Worm (Caenorhabditis elegans) whole organism, L4 larva: ENCODE results near the gene C02F5.5.

Experiments
- D1046.2 ChIP-seq: fragments of 200-800 bp; sonication (Bioruptor generic); IDR thresholded peaks from 2 replicates; pipeline ENCODE4 v1.3.6; 2022; ENCODE audit warnings: missing genetic modification characterization, missing compliant biosample characterization
- F26F4.8 ChIP-seq: fragments of 200-800 bp; sonication (Bioruptor generic); conservative IDR thresholded peaks from 2 replicates; pipeline ENCODE4 v1.3.6; 2022; ENCODE audit warnings: missing genetic modification characterization, missing compliant biosample characterization
- F37D6.2 ChIP-seq: sonication (generic microtip); optimal IDR thresholded peaks from 2 replicates; lab custom pipeline; 2016; ENCODE audit warnings: mild to moderate bottlenecking, missing genetic modification characterization, missing compliant biosample characterization
- T20F7.1 ChIP-seq: fragments of 200-800 bp; sonication (Bioruptor generic); optimal IDR thresholded peaks from 2 replicates; lab custom pipeline; 2018; ENCODE audit warnings: mild to moderate bottlenecking, missing genetic modification characterization, missing compliant biosample characterization
- T26A8.4 ChIP-seq: fragments of 200-800 bp; sonication (Bioruptor generic); IDR thresholded peaks from 2 replicates; pipeline ENCODE4 v1.3.6; 2022; ENCODE audit warnings: missing genetic modification characterization, missing compliant biosample characterization
- Y5F2A.4 ChIP-seq: fragments of 200-800 bp; sonication (Bioruptor generic); optimal IDR thresholded peaks from 2 replicates; lab custom pipeline; 2018; ENCODE audit warnings: mild to moderate bottlenecking, missing genetic modification characterization, missing compliant biosample characterization
- ZK546.5 ChIP-seq, 2 experiments: sonication (generic microtip); optimal IDR thresholded peaks; 2 replicates each; lab custom pipeline; 2017; ENCODE audit warnings: missing biosample characterization in 2 of 2, missing genetic modification characterization in 2 of 2
- arid-1 ChIP-seq: fragments of 200-800 bp; sonication (Bioruptor generic); conservative IDR thresholded peaks from 2 replicates; pipeline ENCODE4 v1.3.6; 2022; ENCODE audit warnings: missing genetic modification reagents, missing genetic modification characterization, missing compliant biosample characterization
- attf-4 ChIP-seq: sonication (generic microtip); optimal IDR thresholded peaks from 3 replicates; lab custom pipeline; 2017; ENCODE audit warnings: missing biosample characterization, missing genetic modification characterization
- ceh-20 ChIP-seq: fragments of 200-800 bp; sonication (Bioruptor generic); IDR thresholded peaks from 2 replicates; pipeline ENCODE4 v1.3.6; 2022; ENCODE audit warnings: missing genetic modification reagents, missing genetic modification characterization, missing compliant biosample characterization
- ceh-28 ChIP-seq: fragments of 150-350 bp; optimal IDR thresholded peaks from 2 replicates; lab custom pipeline; 2014; ENCODE audit warnings: missing biosample characterization, missing genetic modification reagents, missing genetic modification characterization
- ceh-82 ChIP-seq: sonication (generic microtip); optimal IDR thresholded peaks from 2 replicates; lab custom pipeline; 2017; ENCODE audit warnings: missing biosample characterization, missing genetic modification characterization
- cey-2 ChIP-seq: sonication (generic microtip); optimal IDR thresholded peaks from 3 replicates; lab custom pipeline; 2017; ENCODE audit warnings: missing genetic modification characterization, mild to moderate bottlenecking, missing compliant biosample characterization, antibody characterized with exemption, borderline replicate concordance; ENCODE audit not compliant: insufficient read depth
- ctbp-1 ChIP-seq: fragments of 200-800 bp; sonication (Bioruptor generic); IDR thresholded peaks from 2 replicates; pipeline ENCODE4 v1.3.6; 2022; ENCODE audit warnings: missing genetic modification reagents, missing genetic modification characterization, missing compliant biosample characterization
- daf-12 ChIP-seq: fragments of 150-350 bp; optimal IDR thresholded peaks from 2 replicates; lab custom pipeline; 2014; ENCODE audit warnings: missing biosample characterization, missing genetic modification reagents, missing genetic modification characterization
- daf-16 ChIP-seq, 3 experiments: sonication (generic microtip); optimal IDR thresholded peaks; 2 replicates each; lab custom pipeline; 2016 to 2017; ENCODE audit warnings: missing genetic modification characterization in 3 of 3, missing genetic modification reagents in 3 of 3, mild to moderate bottlenecking in 2 of 3, missing compliant biosample characterization in 2 of 3, missing biosample characterization in 1 of 3, moderate library complexity in 1 of 3
- dmd-8 ChIP-seq: fragments of 200-800 bp; sonication (Bioruptor generic); IDR thresholded peaks from 2 replicates; pipeline ENCODE4 v1.3.6; 2022; ENCODE audit warnings: missing genetic modification characterization, missing compliant biosample characterization
- dmd-9 ChIP-seq: fragments of 200-800 bp; sonication (Bioruptor generic); IDR thresholded peaks from 2 replicates; pipeline ENCODE4 v1.3.6; 2022; ENCODE audit warnings: missing genetic modification reagents, missing genetic modification characterization, missing compliant biosample characterization
- dpl-1 ChIP-seq: fragments of 150-350 bp; optimal IDR thresholded peaks from 2 replicates; lab custom pipeline; 2014; ENCODE audit warnings: missing biosample characterization, missing genetic modification reagents, missing genetic modification characterization
- egl-43 ChIP-seq: fragments of 200-800 bp; sonication (Bioruptor generic); IDR thresholded peaks from 2 replicates; pipeline ENCODE4 v1.3.6; 2022; ENCODE audit warnings: missing genetic modification reagents, missing genetic modification characterization, missing compliant biosample characterization
- fkh-10 ChIP-seq: fragments of 150-350 bp; optimal IDR thresholded peaks from 2 replicates; lab custom pipeline; 2014; ENCODE audit warnings: missing biosample characterization, missing genetic modification reagents, missing genetic modification characterization
- fos-1 ChIP-seq: fragments of 150-350 bp; optimal IDR thresholded peaks from 2 replicates; lab custom pipeline; 2014; ENCODE audit warnings: missing biosample characterization, missing genetic modification characterization
- gei-8 ChIP-seq: fragments of 200-800 bp; sonication (Bioruptor generic); optimal IDR thresholded peaks from 2 replicates; lab custom pipeline; 2018; ENCODE audit warnings: mild to moderate bottlenecking, missing genetic modification characterization, missing compliant biosample characterization
- hif-1 ChIP-seq, 2 experiments: sonication (generic microtip); optimal IDR thresholded peaks; 2 replicates each; lab custom pipeline; 2016 to 2017; ENCODE audit warnings: missing compliant biosample characterization in 2 of 2, missing genetic modification characterization in 2 of 2, missing genetic modification reagents in 2 of 2, missing genotype in 2 of 2, mild to moderate bottlenecking in 1 of 2
- hlh-11 ChIP-seq: fragments of 200-800 bp; sonication (Bioruptor generic); optimal IDR thresholded peaks from 2 replicates; lab custom pipeline; 2018; ENCODE audit warnings: mild to moderate bottlenecking, missing genetic modification characterization, missing compliant biosample characterization
- hlh-30 ChIP-seq: sonication (generic microtip); optimal IDR thresholded peaks from 2 replicates; lab custom pipeline; 2017; ENCODE audit warnings: antibody characterized with exemption, mild to moderate bottlenecking, missing genetic modification characterization, missing compliant biosample characterization; ENCODE audit not compliant: insufficient read depth
- hmg-1.1 ChIP-seq: fragments of 200-800 bp; sonication (Bioruptor generic); IDR thresholded peaks from 2 replicates; pipeline ENCODE4 v1.3.6; 2022; ENCODE audit warnings: missing genetic modification reagents, missing genetic modification characterization, missing compliant biosample characterization
- jun-1 ChIP-seq: fragments of 150-350 bp; optimal IDR thresholded peaks from 2 replicates; lab custom pipeline; 2014; ENCODE audit warnings: missing biosample characterization, missing genetic modification reagents, missing genetic modification characterization
- lim-7 ChIP-seq: fragments of 200-800 bp; sonication (Bioruptor generic); IDR thresholded peaks from 2 replicates; pipeline ENCODE4 v1.3.6; 2022; ENCODE audit warnings: missing genetic modification characterization, missing compliant biosample characterization
- lin-13 ChIP-seq: fragments of 150-350 bp; optimal IDR thresholded peaks from 2 replicates; lab custom pipeline; 2014; ENCODE audit warnings: missing biosample characterization, missing genetic modification reagents, missing genetic modification characterization
- lin-29 ChIP-seq: fragments of 200-800 bp; sonication (Bioruptor generic); IDR thresholded peaks from 2 replicates; pipeline ENCODE4 v1.3.6; 2022; ENCODE audit warnings: missing genetic modification reagents, missing genetic modification characterization, missing compliant biosample characterization
- lin-39 ChIP-seq: fragments of 150-350 bp; optimal IDR thresholded peaks from 2 replicates; lab custom pipeline; 2014; ENCODE audit warnings: missing biosample characterization, missing genetic modification reagents, missing genetic modification characterization
- madf-5 ChIP-seq, 2 experiments: fragments of 200-800 bp; sonication (Bioruptor generic); IDR thresholded peaks; 2 replicates each; pipeline ENCODE4 v1.3.6; 2022; ENCODE audit warnings: missing compliant biosample characterization in 2 of 2, missing genetic modification characterization in 2 of 2
- mxl-2 ChIP-seq: fragments of 200-800 bp; sonication (Bioruptor generic); conservative IDR thresholded peaks from 2 replicates; pipeline ENCODE4 v1.3.6; 2022; ENCODE audit warnings: missing genetic modification reagents, missing genetic modification characterization, missing compliant biosample characterization
- nhr-10 ChIP-seq: fragments of 150-350 bp; optimal IDR thresholded peaks from 2 replicates; lab custom pipeline; 2014; ENCODE audit warnings: missing biosample characterization, missing genetic modification characterization
- nhr-102 ChIP-seq: sonication (generic microtip); optimal IDR thresholded peaks from 2 replicates; lab custom pipeline; 2016; ENCODE audit warnings: mild to moderate bottlenecking, missing genetic modification characterization, moderate library complexity, missing compliant biosample characterization
- nhr-11 ChIP-seq: fragments of 150-350 bp; optimal IDR thresholded peaks from 2 replicates; lab custom pipeline; 2014; ENCODE audit warnings: missing biosample characterization, missing genetic modification characterization
- nhr-111 ChIP-seq: fragments of 200-800 bp; sonication (Bioruptor generic); optimal IDR thresholded peaks from 2 replicates; lab custom pipeline; 2018; ENCODE audit warnings: mild to moderate bottlenecking, missing genetic modification characterization, missing compliant biosample characterization
- nhr-48 ChIP-seq: sonication (generic microtip); optimal IDR thresholded peaks from 2 replicates; lab custom pipeline; 2016; ENCODE audit warnings: mild to moderate bottlenecking, missing genetic modification characterization, missing compliant biosample characterization
- nhr-6 ChIP-seq: fragments of 150-350 bp; optimal IDR thresholded peaks from 2 replicates; lab custom pipeline; 2014; ENCODE audit warnings: missing biosample characterization, missing genetic modification characterization
- nhr-76 ChIP-seq: fragments of 150-350 bp; optimal IDR thresholded peaks from 2 replicates; lab custom pipeline; 2014; ENCODE audit warnings: missing biosample characterization, missing genetic modification characterization
- php-3 ChIP-seq: fragments of 200-800 bp; sonication (Bioruptor generic); IDR thresholded peaks from 2 replicates; pipeline ENCODE4 v1.3.6; 2022; ENCODE audit warnings: missing genetic modification reagents, missing genetic modification characterization, missing compliant biosample characterization
- sdz-12 ChIP-seq: fragments of 200-800 bp; sonication (Bioruptor generic); optimal IDR thresholded peaks from 2 replicates; lab custom pipeline; 2018; ENCODE audit warnings: mild to moderate bottlenecking, missing genetic modification characterization, missing compliant biosample characterization
- snpc-1.2 ChIP-seq: fragments of 200-800 bp; sonication (Bioruptor generic); IDR thresholded peaks from 2 replicates; pipeline ENCODE4 v1.3.6; 2022; ENCODE audit warnings: missing genetic modification reagents, missing genetic modification characterization, missing compliant biosample characterization
- spr-3 ChIP-seq: fragments of 200-800 bp; sonication (Bioruptor generic); optimal IDR thresholded peaks from 2 replicates; lab custom pipeline; 2018; ENCODE audit warnings: mild to moderate bottlenecking, missing genetic modification characterization, missing compliant biosample characterization
- tra-1 ChIP-seq: fragments of 200-800 bp; sonication (Bioruptor generic); IDR thresholded peaks from 2 replicates; pipeline ENCODE4 v1.3.6; 2022; ENCODE audit warnings: missing genetic modification reagents, missing genetic modification characterization, missing compliant biosample characterization
- unc-39 ChIP-seq: sonication (generic microtip); optimal IDR thresholded peaks from 2 replicates; lab custom pipeline; 2017; ENCODE audit warnings: missing biosample characterization, missing genetic modification characterization
- vab-7 ChIP-seq: fragments of 200-800 bp; sonication (Bioruptor generic); IDR thresholded peaks from 2 replicates; pipeline ENCODE4 v1.3.6; 2022; ENCODE audit warnings: missing genetic modification reagents, missing genetic modification characterization, missing compliant biosample characterization
- zfp-2 ChIP-seq: sonication (generic microtip); optimal IDR thresholded peaks from 2 replicates; lab custom pipeline; 2016; ENCODE audit warnings: mild to moderate bottlenecking, missing genetic modification characterization, missing compliant biosample characterization
- ztf-11 ChIP-seq: fragments of 150-350 bp; optimal IDR thresholded peaks from 2 replicates; lab custom pipeline; 2014; ENCODE audit warnings: missing biosample characterization, missing genetic modification characterization

C02F5.5 gene

DNA sequence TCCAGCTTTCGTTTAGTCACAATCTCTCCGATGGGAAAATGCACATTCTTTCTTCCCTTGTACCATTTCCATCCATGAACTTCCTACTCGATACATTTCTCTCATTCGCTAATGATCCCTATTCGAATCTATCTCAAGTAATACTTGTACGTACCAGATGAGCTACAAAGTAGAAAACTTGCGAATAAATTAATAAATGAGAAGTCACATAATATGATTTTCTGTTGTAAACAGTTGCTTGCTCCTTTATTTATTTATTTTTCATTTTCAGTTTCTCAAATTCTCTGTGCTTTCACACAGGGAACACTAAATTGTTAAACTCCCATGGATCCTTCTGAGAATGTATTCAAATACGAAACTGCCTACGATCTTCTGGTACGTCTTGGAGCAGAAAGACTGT lies 9.8 kb upstream of the C02F5.5 start, which contains the start of gene rfs-1:
Gene rfs-1 (plus strand): TSS at position 301 of the 400 bp plus-strand sequence.
- TF ChIP-seq gei-8: no peak
- no peak for TF ChIP-seq lin-29 (GFP tag; lab: Robert Waterston, UW)
- TF ChIP-seq ZK546.5 (tag; optimal IDR thresholded peaks at IDR 0.05; lab: Kevin White, UChicago): no peak
- no peak for TF ChIP-seq tra-1 (GFP tag; lab: Robert Waterston, UW)
- no peak for TF ChIP-seq hif-1 (tag; optimal IDR thresholded peaks at IDR 0.05; lab: Kevin White, UChicago)
- no peak for TF ChIP-seq T26A8.4 (GFP tag; lab: Robert Waterston, UW)
- no peak for TF ChIP-seq D1046.2
- no peak for TF ChIP-seq nhr-10 (tag; lab: Kevin White, UChicago)
- TF ChIP-seq F26F4.8 (GFP tag; lab: Robert Waterston, UW): no peak
- no peak for TF ChIP-seq nhr-6 (tag; lab: Kevin White, UChicago)
- TF ChIP-seq mxl-2: no peak
- TF ChIP-seq fos-1 (tag; lab: Kevin White, UChicago): no peak
- no peak for TF ChIP-seq jun-1 (tag; lab: Kevin White, UChicago)
- no peak for TF ChIP-seq nhr-76 (tag; lab: Kevin White, UChicago)
- no peak for TF ChIP-seq attf-4
- no peak for TF ChIP-seq nhr-48 (tag; lab: Kevin White, UChicago)
- TF ChIP-seq spr-3 (GFP tag; lab: Kevin White, UChicago): no peak
- TF ChIP-seq nhr-11 (tag; lab: Kevin White, UChicago): no peak
- no peak for TF ChIP-seq ztf-11 (tag; lab: Kevin White, UChicago)

- TF ChIP-seq unc-39 (no peak), vab-7 (GFP tag; lab: Robert Waterston, UW) (peak; percentile 62), snpc-1.2 (GFP tag; lab: Robert Waterston, UW) (no peak), lin-39 (tag; lab: Kevin White, UChicago) (peak; percentile 12), zfp-2 (tag; lab: Kevin White, UChicago) (no peak), hlh-30 (tag; lab: Kevin White, UChicago) (peak; percentile 99), php-3 (GFP tag; lab: Robert Waterston, UW) (0 out of 2 replicates have a peak, but pooled peaks have one; percentile 39), nhr-6 (tag; lab: Kevin White, UChicago) (peak; percentile 76), gei-8 (peak; percentile 5), sdz-12 (GFP tag; lab: Kevin White, UChicago) (no peak), hmg-1.1 (GFP tag; lab: Robert Waterston, UW) (peak; percentile 93), ceh-20 (GFP tag; lab: Robert Waterston, UW) (peak; percentile 80), daf-16 (GFP tag; optimal IDR thresholded peaks at IDR 0.05; lab: Kevin White, UChicago) (no peak), daf-16 (tag; optimal IDR thresholded peaks at IDR 0.05; lab: Kevin White, UChicago) (peak; percentile 64), lim-7 (GFP tag; lab: Robert Waterston, UW) (no peak), dpl-1 (peak; percentile 16), hlh-11 (tag; lab: Kevin White, UChicago) (peak; percentile 99), Y5F2A.4 (no peak), fkh-10 (GFP tag; lab: Kevin White, UChicago) (peak; percentile 28), dmd-9 (no peak), cey-2 (tag; lab: Kevin White, UChicago) (no peak), ceh-28 (no peak), madf-5 (GFP tag; IDR thresholded peaks at IDR 0.05; lab: Robert Waterston, UW) (no peak), daf-12 (tag; lab: Kevin White, UChicago) (no peak), nhr-102 (no peak), T20F7.1 (GFP tag; lab: Kevin White, UChicago) (peak; percentile 86), egl-43 (GFP tag; lab: Robert Waterston, UW) (peak; percentile 79), nhr-111 (GFP tag; lab: Kevin White, UChicago) (no peak), nhr-11 (tag; lab: Kevin White, UChicago) (peak; percentile 91), F37D6.2 (tag; lab: Kevin White, UChicago) (peak; percentile 73), arid-1 (GFP tag; lab: Robert Waterston, UW) (peak; percentile 64), ctbp-1 (GFP tag; lab: Robert Waterston, UW) (peak; percentile 78), ZK546.5 (tag; optimal IDR thresholded peaks at IDR 0.05; lab: Kevin White, UChicago) (peak in 1 of 2 experiments; percentile 39), lin-13 (GFP tag; lab: Kevin White, UChicago) (peak; percentile 37), dmd-8 (GFP tag; lab: Robert Waterston, UW) (no peak), ceh-82 (tag; lab: Kevin White, UChicago) (no peak)
Observed at ce11 chrIII:8227511-8227910, 8.5 kb upstream of the C02F5.5 start, which contains the start of gene fbxl-1. fbxl-1 (plus strand) TSS chrIII:8227830.
